Worm (Caenorhabditis elegans): ENCODE measurements around the gene lgc-17.

DNA sequence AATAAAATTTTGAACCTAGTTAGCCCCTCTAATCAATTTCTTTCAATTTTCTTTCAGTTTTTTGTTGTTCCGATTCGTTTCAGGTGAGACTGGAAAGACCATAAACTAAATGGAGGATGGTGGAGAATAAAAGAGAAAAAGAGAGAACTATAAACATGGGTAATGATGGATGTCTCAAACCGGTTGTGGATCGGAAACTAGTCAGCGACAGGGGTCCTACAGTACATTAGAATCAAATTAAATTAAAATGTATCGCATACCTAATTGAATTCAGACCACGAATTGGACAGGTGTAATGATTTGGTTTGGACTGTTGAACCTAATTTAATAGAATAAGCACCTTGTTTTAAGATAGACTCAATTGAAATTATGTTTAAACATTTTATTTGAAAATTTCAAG, 42.7 kb downstream of the lgc-17 start:
- no peak for TF ChIP-seq cnd-1 (tag; optimal IDR thresholded peaks at IDR 0.05)
- no peak for TF ChIP-seq lin-13 (tag; optimal IDR thresholded peaks at IDR 0.05)
- TF ChIP-seq elt-3 (tag; optimal IDR thresholded peaks at IDR 0.05): no peak
- TF ChIP-seq nhr-76 (tag; optimal IDR thresholded peaks at IDR 0.05): no peak
- TF ChIP-seq lsy-2 (tag; optimal IDR thresholded peaks at IDR 0.05): no peak
- TF ChIP-seq unc-62 (GFP tag; optimal IDR thresholded peaks at IDR 0.05): no peak
- no peak for TF ChIP-seq ham-2 (GFP tag; optimal IDR thresholded peaks at IDR 0.05)
- no peak for TF ChIP-seq nhr-12 (tag; optimal IDR thresholded peaks at IDR 0.05)
- TF ChIP-seq unc-39 (tag; optimal IDR thresholded peaks at IDR 0.05): no peak
- no peak for TF ChIP-seq snpc-4 (tag; optimal IDR thresholded peaks at IDR 0.05)
- TF ChIP-seq ztf-11 (tag; optimal IDR thresholded peaks at IDR 0.05): no peak
- TF ChIP-seq nhr-2 (tag; optimal IDR thresholded peaks at IDR 0.05): no peak

All from whole organism, mixed stage, embryonic.